Worm (Caenorhabditis elegans) whole organism, midembryonic: ENCODE measurements around the gene F17C8.6.

Source experiments
- cog-1 ChIP-seq: sonication (generic microtip); optimal IDR thresholded peaks from 2 replicates; lab custom pipeline; 2016; ENCODE audit warnings: missing genetic modification characterization, missing compliant biosample characterization
- klf-2 ChIP-seq: fragments of 200-800 bp; sonication (Bioruptor generic); conservative IDR thresholded peaks from 2 replicates; pipeline ENCODE4 v1.3.6; 2022; ENCODE audit warnings: missing genetic modification reagents, missing genetic modification characterization, missing compliant biosample characterization
- tab-1 ChIP-seq: fragments of 200-800 bp; sonication (Bioruptor generic); IDR thresholded peaks from 2 replicates; pipeline ENCODE4 v1.3.6; 2022; ENCODE audit warnings: missing genetic modification characterization, missing compliant biosample characterization

DNA sequence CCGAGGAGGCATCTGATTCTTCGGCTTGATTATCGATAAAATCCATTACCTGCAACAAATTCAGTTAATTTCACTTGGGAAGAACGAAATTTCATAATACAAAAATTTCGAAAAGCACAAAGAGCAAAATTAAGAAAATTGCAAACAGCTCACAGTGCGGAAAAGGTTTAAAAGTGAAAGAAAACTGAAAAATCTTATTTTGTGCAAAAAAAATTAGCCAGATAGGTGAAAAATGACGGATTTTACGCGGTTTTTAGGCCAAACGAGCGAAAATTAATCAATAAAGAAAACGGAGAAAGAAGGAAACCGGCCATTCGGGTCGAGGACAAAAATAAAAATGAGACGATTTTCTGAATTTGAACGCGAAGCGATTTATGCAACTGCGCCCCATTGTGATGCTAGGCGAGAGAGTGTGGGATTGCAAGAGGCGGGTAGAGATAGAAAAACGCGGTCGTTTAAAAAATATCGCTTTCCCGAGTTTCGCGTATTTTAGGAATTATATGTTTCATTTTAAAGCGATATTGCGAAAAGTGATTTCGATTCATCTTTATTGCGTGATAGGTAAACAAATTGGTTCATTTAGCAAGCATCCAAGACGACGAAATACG is 25.1 kb downstream of the F17C8.6 start, which contains the start of gene emb-5:
- TF ChIP-seq cog-1 (tag; lab: Kevin White, UChicago) (no peak), tab-1 (GFP tag; lab: Robert Waterston, UW) (no peak), klf-2 (GFP tag; lab: Robert Waterston, UW) (no peak)
